Fruit fly (Drosophila melanogaster) whole organism, embryonic: ENCODE results near the gene wge.

Experiments used
- Atf3 ChIP-seq: fragments of 200-800 bp; sonication (Bioruptor generic); optimal IDR thresholded peaks from 3 replicates; lab custom pipeline; 2016; ENCODE audit warnings: missing biosample characterization, missing genetic modification characterization
- CG10147 ChIP-seq: fragments of 200-800 bp; sonication (Bioruptor generic); optimal IDR thresholded peaks from 2 replicates; lab custom pipeline; 2019; ENCODE audit warnings: missing biosample characterization, mild to moderate bottlenecking, missing genetic modification characterization, moderate library complexity
- CG11085 ChIP-seq: fragments of 200-800 bp; sonication (Bioruptor generic); IDR thresholded peaks from 2 replicates; pipeline ENCODE4 v1.3.6; 2022; ENCODE audit warnings: missing biosample characterization, missing genetic modification characterization
- CG1233 ChIP-seq: fragments of 200-800 bp; sonication (Bioruptor generic); optimal IDR thresholded peaks from 4 replicates; lab custom pipeline; 2018; ENCODE audit warnings: missing biosample characterization, mild to moderate bottlenecking, missing genetic modification characterization
- CG14014 ChIP-seq: fragments of 200-800 bp; sonication (Bioruptor generic); IDR thresholded peaks from 2 replicates; pipeline ENCODE4 v1.3.6; 2022; ENCODE audit warnings: missing biosample characterization, missing genetic modification characterization
- CG14441 ChIP-seq: fragments of 200-800 bp; sonication (Bioruptor generic); IDR thresholded peaks from 2 replicates; pipeline ENCODE4 v1.3.6; 2022; ENCODE audit warnings: missing biosample characterization, missing genetic modification characterization
- CG15073 ChIP-seq: fragments of 200-800 bp; sonication (Bioruptor generic); optimal IDR thresholded peaks from 2 replicates; lab custom pipeline; 2016; ENCODE audit warnings: missing biosample characterization, missing genetic modification characterization
- CG15269 ChIP-seq: fragments of 200-800 bp; sonication (Bioruptor generic); optimal IDR thresholded peaks from 2 replicates; lab custom pipeline; 2018; ENCODE audit warnings: missing biosample characterization, mild to moderate bottlenecking, missing genetic modification characterization, moderate library complexity
- CG15514 ChIP-seq: fragments of 200-800 bp; sonication (Bioruptor generic); optimal IDR thresholded peaks from 3 replicates; lab custom pipeline; 2017; ENCODE audit warnings: missing biosample characterization, missing genetic modification characterization, mild to moderate bottlenecking, moderate library complexity, missing genetic modification reagents
- CG17186 ChIP-seq: fragments of 200-800 bp; sonication (Bioruptor generic); optimal IDR thresholded peaks from 3 replicates; lab custom pipeline; 2017; ENCODE audit warnings: missing biosample characterization, missing genetic modification reagents, missing genetic modification characterization
- CG17612 ChIP-seq: fragments of 200-800 bp; sonication (Bioruptor generic); IDR thresholded peaks from 2 replicates; pipeline ENCODE4 v1.3.6; 2022; ENCODE audit warnings: missing biosample characterization, missing genetic modification characterization
- CG18011 ChIP-seq: fragments of 200-800 bp; sonication (Bioruptor generic); optimal IDR thresholded peaks from 2 replicates; lab custom pipeline; 2017; ENCODE audit warnings: missing biosample characterization, missing genetic modification characterization, mild to moderate bottlenecking, moderate library complexity, missing genotype
- CG18619 ChIP-seq: fragments of 200-800 bp; sonication (Bioruptor generic); optimal IDR thresholded peaks from 3 replicates; lab custom pipeline; 2017; ENCODE audit warnings: missing biosample characterization, mild to moderate bottlenecking, missing genetic modification characterization
- CG2712 ChIP-seq: fragments of 200-800 bp; optimal IDR thresholded peaks from 3 replicates; lab custom pipeline; 2019; ENCODE audit warnings: missing biosample characterization, mild to moderate bottlenecking, missing genetic modification characterization, moderate library complexity
- CG31365 ChIP-seq: fragments of 200-800 bp; sonication (Bioruptor generic); optimal IDR thresholded peaks from 2 replicates; lab custom pipeline; 2018; ENCODE audit warnings: missing biosample characterization, mild to moderate bottlenecking, missing genetic modification characterization
- CG34376 ChIP-seq: fragments of 200-800 bp; sonication (Bioruptor generic); optimal IDR thresholded peaks from 2 replicates; lab custom pipeline; 2018; ENCODE audit warnings: missing biosample characterization, mild to moderate bottlenecking, missing genetic modification characterization
- CG4854 ChIP-seq: fragments of 200-800 bp; sonication (Bioruptor generic); optimal IDR thresholded peaks from 2 replicates; lab custom pipeline; 2016; ENCODE audit warnings: missing biosample characterization, missing genetic modification characterization, inconsistent platforms
- CG6254 ChIP-seq: fragments of 200-800 bp; sonication (Bioruptor generic); optimal IDR thresholded peaks from 3 replicates; lab custom pipeline; 2017; ENCODE audit warnings: mild to moderate bottlenecking, missing biosample characterization, missing genetic modification reagents, missing genetic modification characterization
- CG6272 ChIP-seq: fragments of 200-800 bp; sonication (Bioruptor generic); IDR thresholded peaks from 2 replicates; pipeline ENCODE4 v1.3.6; 2022; ENCODE audit warnings: missing biosample characterization, missing genetic modification characterization
- CG7372 ChIP-seq: fragments of 200-800 bp; sonication (Bioruptor generic); IDR thresholded peaks from 2 replicates; pipeline ENCODE4 v1.3.6; 2022; ENCODE audit warnings: missing biosample characterization, missing genetic modification characterization
- CG7987 ChIP-seq: fragments of 200-800 bp; sonication (Bioruptor generic); optimal IDR thresholded peaks from 2 replicates; lab custom pipeline; 2018; ENCODE audit warnings: missing biosample characterization, mild to moderate bottlenecking, missing genetic modification characterization, moderate library complexity
- CG8281 ChIP-seq: fragments of 200-800 bp; sonication (Bioruptor generic); optimal IDR thresholded peaks from 2 replicates; lab custom pipeline; 2018; ENCODE audit warnings: missing biosample characterization, mild to moderate bottlenecking, missing genetic modification characterization, moderate library complexity
- Dbx ChIP-seq: fragments of 200-800 bp; sonication (Bioruptor generic); IDR thresholded peaks from 3 replicates; pipeline ENCODE4 v1.3.6; 2022; ENCODE audit warnings: missing biosample characterization, missing genetic modification characterization
- Drgx ChIP-seq: fragments of 200-800 bp; sonication (Bioruptor generic); IDR thresholded peaks from 2 replicates; pipeline ENCODE4 v1.3.6; 2022; ENCODE audit warnings: missing biosample characterization, missing genetic modification characterization
- Hey ChIP-seq: fragments of 200-800 bp; sonication (Bioruptor generic); optimal IDR thresholded peaks from 3 replicates; lab custom pipeline; 2018; ENCODE audit warnings: missing biosample characterization, mild to moderate bottlenecking, missing genetic modification characterization
- Lim3 ChIP-seq: fragments of 200-800 bp; sonication (Bioruptor generic); IDR thresholded peaks from 2 replicates; pipeline ENCODE4 v1.3.6; 2022; ENCODE audit warnings: missing biosample characterization, missing genetic modification characterization
- MBD-R2 ChIP-seq: fragments of 200-800 bp; sonication (Bioruptor generic); IDR thresholded peaks from 2 replicates; pipeline ENCODE4 v1.3.6; 2022; ENCODE audit warnings: missing biosample characterization, missing genetic modification characterization
- NK7.1 ChIP-seq: fragments of 200-800 bp; sonication (Bioruptor generic); optimal IDR thresholded peaks from 3 replicates; lab custom pipeline; 2016; ENCODE audit warnings: missing biosample characterization, missing genetic modification characterization
- Six4 ChIP-seq: fragments of 200-800 bp; sonication (Bioruptor generic); optimal IDR thresholded peaks from 2 replicates; lab custom pipeline; 2016; ENCODE audit warnings: missing biosample characterization, missing genetic modification characterization
- Taf1 ChIP-seq: fragments of 200-800 bp; sonication (Bioruptor generic); IDR thresholded peaks from 2 replicates; pipeline ENCODE4 v1.3.6; 2022; ENCODE audit warnings: missing biosample characterization, missing genetic modification characterization
- btn ChIP-seq: fragments of 200-800 bp; sonication (Bioruptor generic); optimal IDR thresholded peaks from 2 replicates; lab custom pipeline; 2016; ENCODE audit warnings: missing biosample characterization, missing genetic modification characterization
- cato ChIP-seq: fragments of 200-800 bp; sonication (Bioruptor generic); optimal IDR thresholded peaks from 2 replicates; lab custom pipeline; 2016; ENCODE audit warnings: missing biosample characterization, missing genetic modification characterization, borderline replicate concordance
- danr ChIP-seq: fragments of 200-800 bp; sonication (Bioruptor generic); IDR thresholded peaks from 2 replicates; pipeline ENCODE4 v1.3.6; 2022; ENCODE audit warnings: missing biosample characterization, missing genetic modification characterization
- disco-r ChIP-seq: fragments of 200-800 bp; sonication (Bioruptor generic); optimal IDR thresholded peaks from 2 replicates; lab custom pipeline; 2016; ENCODE audit warnings: missing biosample characterization, missing genetic modification characterization
- eyg ChIP-seq: fragments of 200-800 bp; sonication (Bioruptor generic); optimal IDR thresholded peaks from 3 replicates; lab custom pipeline; 2016; ENCODE audit warnings: missing biosample characterization, missing genetic modification characterization
- gem ChIP-seq: fragments of 200-800 bp; sonication (Bioruptor generic); optimal IDR thresholded peaks from 2 replicates; lab custom pipeline; 2019; ENCODE audit warnings: missing biosample characterization, mild to moderate bottlenecking, missing genetic modification characterization, moderate library complexity
- gfzf ChIP-seq: fragments of 200-800 bp; sonication (Bioruptor generic); optimal IDR thresholded peaks from 2 replicates; lab custom pipeline; 2016; ENCODE audit warnings: missing biosample characterization, mild to moderate bottlenecking, missing genetic modification characterization, moderate library complexity
- gt ChIP-seq: fragments of 200-800 bp; sonication (Bioruptor generic); IDR thresholded peaks from 2 replicates; pipeline ENCODE4 v1.3.6; 2022; ENCODE audit warnings: missing biosample characterization, missing genetic modification characterization
- her ChIP-seq: fragments of 200-800 bp; sonication (Bioruptor generic); optimal IDR thresholded peaks from 2 replicates; lab custom pipeline; 2016; ENCODE audit warnings: missing biosample characterization, missing genetic modification characterization
- lola ChIP-seq, 3 experiments: fragments of >200 bp in 2 of 3; fragments of 200-800 bp in 1 of 3; sonication (Bioruptor generic) in 1 of 3; optimal IDR thresholded peaks; 2 replicates each; lab custom pipeline; 2017 to 2019; ENCODE audit warnings: missing biosample characterization in 3 of 3, missing genetic modification characterization in 3 of 3, mild to moderate bottlenecking in 1 of 3, moderate library complexity in 1 of 3
- pita ChIP-seq: fragments of 200-800 bp; sonication (Bioruptor generic); optimal IDR thresholded peaks from 2 replicates; lab custom pipeline; 2017; ENCODE audit warnings: missing biosample characterization, mild to moderate bottlenecking, missing genetic modification characterization
- pum ChIP-seq: fragments of 200-800 bp; sonication (Bioruptor generic); optimal IDR thresholded peaks from 2 replicates; lab custom pipeline; 2016; ENCODE audit warnings: missing biosample characterization, missing genetic modification characterization
- sc ChIP-seq, 3 experiments: fragments of >200 bp in 2 of 3; fragments of 200-800 bp in 1 of 3; sonication (Bioruptor generic) in 1 of 3; optimal IDR thresholded peaks; 2 replicates in 2 of 3; 3 replicates in 1 of 3; lab custom pipeline; 2017; ENCODE audit warnings: mild to moderate bottlenecking in 1 of 3, missing biosample characterization in 1 of 3, missing genetic modification characterization in 1 of 3, missing genetic modification reagents in 1 of 3
- schlank ChIP-seq: fragments of 200-800 bp; sonication (Bioruptor generic); optimal IDR thresholded peaks from 2 replicates; lab custom pipeline; 2018; ENCODE audit warnings: missing biosample characterization, mild to moderate bottlenecking, missing genetic modification characterization
- ssp ChIP-seq: fragments of 200-800 bp; sonication (Bioruptor generic); IDR thresholded peaks from 2 replicates; pipeline ENCODE4 v1.3.6; 2022; ENCODE audit warnings: missing biosample characterization, missing genetic modification characterization
- tgo ChIP-seq: fragments of 200-800 bp; sonication (Bioruptor generic); IDR thresholded peaks from 3 replicates; pipeline ENCODE4 v1.3.6; 2022; ENCODE audit warnings: missing biosample characterization, missing genetic modification characterization
- unpg ChIP-seq: fragments of 200-800 bp; sonication (Bioruptor generic); optimal IDR thresholded peaks from 3 replicates; lab custom pipeline; 2018; ENCODE audit warnings: missing biosample characterization, mild to moderate bottlenecking, missing genetic modification characterization, moderate library complexity
- wdn ChIP-seq: fragments of 200-800 bp; sonication (Bioruptor generic); IDR thresholded peaks from 2 replicates; pipeline ENCODE4 v1.3.6; 2022; ENCODE audit warnings: missing biosample characterization, missing genetic modification characterization

Gene wge

DNA sequence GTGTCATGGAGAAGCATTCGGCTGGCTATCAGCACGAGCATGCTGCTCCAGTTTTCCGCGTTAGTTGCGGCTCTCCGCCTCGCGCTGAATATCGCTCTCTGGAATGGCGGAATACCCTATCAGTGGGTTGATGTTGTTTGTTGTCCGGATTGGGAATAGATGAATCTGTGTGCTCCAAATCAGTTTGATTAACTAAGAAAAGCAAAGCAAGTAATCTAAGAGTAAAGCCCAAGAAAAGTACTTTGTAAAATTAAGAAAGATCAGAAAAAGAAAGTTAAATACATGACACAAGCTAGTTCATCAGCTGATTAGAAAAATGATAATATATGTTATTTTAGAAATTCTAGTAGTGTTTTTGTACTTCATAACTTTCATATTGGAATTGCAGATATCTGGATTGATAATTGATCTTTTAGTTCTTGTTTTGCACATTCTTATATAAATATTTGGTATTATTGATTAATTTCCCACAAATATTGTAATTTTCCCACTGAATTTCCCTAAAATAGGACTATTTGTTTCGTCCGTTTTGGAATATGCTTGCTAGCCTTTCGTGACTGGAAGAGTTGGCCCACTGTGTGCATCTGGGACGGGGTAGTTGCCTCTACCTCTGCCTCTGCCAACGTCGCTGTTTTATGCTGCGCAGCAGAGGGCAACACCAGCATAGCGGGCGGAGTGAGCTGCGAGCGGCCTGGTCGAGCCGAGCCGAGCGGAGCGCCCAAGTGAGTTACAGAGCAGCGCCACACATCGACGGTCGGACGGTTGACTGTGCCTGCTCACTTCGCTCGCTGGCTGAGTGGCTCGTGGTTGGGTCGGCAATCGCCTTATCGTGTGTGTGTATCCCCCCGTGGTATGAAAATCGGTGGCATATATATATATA lies 33.2 kb upstream of the wge start (continued):
- no peak for TF ChIP-seq Hey (tag; lab: Kevin White, UChicago)
- TF ChIP-seq gt (GFP tag; lab: Robert Waterston, UW): no peak
- TF ChIP-seq CG7372 (GFP tag; lab: Robert Waterston, UW): peak; percentile 27
- TF ChIP-seq CG10147 (GFP tag; lab: Kevin White, UChicago): no peak
- TF ChIP-seq CG4854: no peak
- no peak; the same call in 1 of the 2 replicates for TF ChIP-seq CG11085
- TF ChIP-seq CG8281 (tag; lab: Kevin White, UChicago): peak; percentile 39
- TF ChIP-seq CG17186 (GFP tag; lab: Kevin White, UChicago): no peak
- peak; percentile 41 for TF ChIP-seq CG7987
- no peak for TF ChIP-seq cato (GFP tag; lab: Kevin White, UChicago)
- TF ChIP-seq her (GFP tag; lab: Kevin White, UChicago): peak; percentile 27
- TF ChIP-seq CG31365 (tag; lab: Kevin White, UChicago): no peak
- TF ChIP-seq CG17612 (GFP tag; lab: Robert Waterston, UW): 0 out of 2 replicates have a peak, but pooled peaks have one; percentile 44
- TF ChIP-seq CG15269 (tag; lab: Kevin White, UChicago): peak; percentile 81
- TF ChIP-seq gem (tag; lab: Kevin White, UChicago): peak; percentile 82
- peak; percentile 22 for TF ChIP-seq disco-r (GFP tag; lab: Kevin White, UChicago)
- no peak for TF ChIP-seq pita (GFP tag; lab: Kevin White, UChicago)
- peak; percentile 51 for TF ChIP-seq Drgx (GFP tag; lab: Robert Waterston, UW)
- TF ChIP-seq pum: peak; percentile 41
- no peak for TF ChIP-seq btn (GFP tag; lab: Kevin White, UChicago)
- TF ChIP-seq CG34376 (GFP tag; lab: Kevin White, UChicago): no peak
- TF ChIP-seq gfzf (GFP tag; lab: Kevin White, UChicago): no peak
- TF ChIP-seq Six4 (GFP tag; lab: Kevin White, UChicago): peak; percentile 67
- TF ChIP-seq CG14014: peak; percentile 50; the same call in 1 of the 2 replicates
- TF ChIP-seq Taf1 (GFP tag; lab: Robert Waterston, UW): no peak
- TF ChIP-seq Lim3 (GFP tag; lab: Robert Waterston, UW): no peak
- peak; percentile 76 for TF ChIP-seq CG18619 (GFP tag; lab: Kevin White, UChicago)
- TF ChIP-seq wdn: peak; percentile 35; the same call in 1 of the 2 replicates
- peak in 1 of 3 experiments; percentile 47 for TF ChIP-seq lola (GFP tag; optimal IDR thresholded peaks at IDR 0.05; lab: Kevin White, UChicago)
- TF ChIP-seq tgo (GFP tag; lab: Robert Waterston, UW): peak; percentile 43; the same call in 2 of the 3 replicates
- peak; percentile 52 for TF ChIP-seq unpg (GFP tag; lab: Kevin White, UChicago)
- TF ChIP-seq Dbx (GFP tag; lab: Robert Waterston, UW): peak; percentile 78
- TF ChIP-seq CG1233 (GFP tag; lab: Kevin White, UChicago): peak; percentile 66
- TF ChIP-seq CG15073 (GFP tag; lab: Kevin White, UChicago): no peak
- no peak for TF ChIP-seq Atf3 (GFP tag; lab: Kevin White, UChicago)
- peak; percentile 37; the same call in 1 of the 2 replicates for TF ChIP-seq ssp (GFP tag; lab: Robert Waterston, UW)
- TF ChIP-seq CG6254 (GFP tag; lab: Kevin White, UChicago): peak; percentile 68
- no peak for TF ChIP-seq sc (optimal IDR thresholded peaks at IDR 0.05; lab: Kevin White, UChicago)
- peak; percentile 32 for TF ChIP-seq sc (GFP tag; optimal IDR thresholded peaks at IDR 0.05; lab: Kevin White, UChicago)
- TF ChIP-seq CG14441: peak; percentile 62
- peak; percentile 64 for TF ChIP-seq CG15514 (GFP tag; lab: Kevin White, UChicago)
- no peak for TF ChIP-seq eyg
- peak; percentile 52; the same call in 1 of the 2 replicates for TF ChIP-seq CG6272 (GFP tag; lab: Robert Waterston, UW)
- peak; percentile 56 for TF ChIP-seq CG2712 (tag; lab: Kevin White, UChicago)
- 0 out of 2 replicates have a peak, but pooled peaks have one; percentile 8 for TF ChIP-seq danr (GFP tag; lab: Robert Waterston, UW)
- TF ChIP-seq NK7.1 (GFP tag; lab: Kevin White, UChicago): no peak
- TF ChIP-seq MBD-R2 (GFP tag; lab: Robert Waterston, UW): peak; percentile 23; the same call in 1 of the 2 replicates
- no peak for TF ChIP-seq schlank (tag; lab: Kevin White, UChicago)
- TF ChIP-seq CG18011 (GFP tag; lab: Kevin White, UChicago): peak; percentile 25
